Worm (Caenorhabditis elegans) whole organism, L4 larva: ENCODE data around the gene ceh-48.
"Not testable (repeated sequence)": the region's sequence is repeated elsewhere in the genome, so short reads cannot be mapped to it uniquely, and the experiment has no call there.

Source experiments
- F37D6.2 ChIP-seq: sonication (generic microtip); optimal IDR thresholded peaks from 2 replicates; lab custom pipeline; 2016; ENCODE audit warnings: mild to moderate bottlenecking, missing genetic modification characterization, missing compliant biosample characterization
- T26A8.4 ChIP-seq: fragments of 200-800 bp; sonication (Bioruptor generic); IDR thresholded peaks from 2 replicates; pipeline ENCODE4 v1.3.6; 2022; ENCODE audit warnings: missing genetic modification characterization, missing compliant biosample characterization
- Y105C5A.15 ChIP-seq: fragments of 200-800 bp; sonication (Bioruptor generic); IDR thresholded peaks from 2 replicates; pipeline ENCODE4 v1.3.6; 2022; ENCODE audit warnings: missing genetic modification characterization, missing compliant biosample characterization
- Y75B8A.6 ChIP-seq: fragments of 200-800 bp; sonication (Bioruptor generic); IDR thresholded peaks from 2 replicates; pipeline ENCODE4 v1.3.6; 2022; ENCODE audit warnings: missing genetic modification reagents, missing genetic modification characterization, missing compliant biosample characterization
- ZK337.2 ChIP-seq: fragments of 200-800 bp; sonication (Bioruptor generic); IDR thresholded peaks from 2 replicates; pipeline ENCODE4 v1.3.6; 2022; ENCODE audit warnings: missing genetic modification reagents, missing genetic modification characterization, missing compliant biosample characterization
- aha-1 ChIP-seq: fragments of 150-350 bp; peaks from one replicate; lab custom pipeline; 2014; ENCODE audit warnings: missing biosample characterization, missing genetic modification characterization
- arid-1 ChIP-seq: fragments of 200-800 bp; sonication (Bioruptor generic); conservative IDR thresholded peaks from 2 replicates; pipeline ENCODE4 v1.3.6; 2022; ENCODE audit warnings: missing genetic modification reagents, missing genetic modification characterization, missing compliant biosample characterization
- ceh-20 ChIP-seq: fragments of 200-800 bp; sonication (Bioruptor generic); IDR thresholded peaks from 2 replicates; pipeline ENCODE4 v1.3.6; 2022; ENCODE audit warnings: missing genetic modification reagents, missing genetic modification characterization, missing compliant biosample characterization
- ceh-28 ChIP-seq: fragments of 150-350 bp; optimal IDR thresholded peaks from 2 replicates; lab custom pipeline; 2014; ENCODE audit warnings: missing biosample characterization, missing genetic modification reagents, missing genetic modification characterization
- ceh-82 ChIP-seq: sonication (generic microtip); optimal IDR thresholded peaks from 2 replicates; lab custom pipeline; 2017; ENCODE audit warnings: missing biosample characterization, missing genetic modification characterization
- daf-12 ChIP-seq: fragments of 150-350 bp; optimal IDR thresholded peaks from 2 replicates; lab custom pipeline; 2014; ENCODE audit warnings: missing biosample characterization, missing genetic modification reagents, missing genetic modification characterization
- daf-16 ChIP-seq, 3 experiments: sonication (generic microtip); optimal IDR thresholded peaks; 2 replicates each; lab custom pipeline; 2016 to 2017; ENCODE audit warnings: missing genetic modification characterization in 3 of 3, missing genetic modification reagents in 3 of 3, mild to moderate bottlenecking in 2 of 3, missing compliant biosample characterization in 2 of 3, missing biosample characterization in 1 of 3, moderate library complexity in 1 of 3
- dmd-6 ChIP-seq: fragments of 200-800 bp; sonication (Bioruptor generic); IDR thresholded peaks from 2 replicates; pipeline ENCODE4 v1.3.6; 2022; ENCODE audit warnings: missing genetic modification reagents, missing genetic modification characterization, missing compliant biosample characterization
- dve-1 ChIP-seq: sonication (generic microtip); optimal IDR thresholded peaks from 2 replicates; lab custom pipeline; 2017; ENCODE audit warnings: antibody characterized with exemption, mild to moderate bottlenecking, missing genetic modification characterization, missing compliant biosample characterization; ENCODE audit not compliant: insufficient read depth
- egl-27 ChIP-seq: sonication (generic microtip); optimal IDR thresholded peaks from 3 replicates; lab custom pipeline; 2017; ENCODE audit warnings: missing biosample characterization, missing genetic modification reagents, missing genetic modification characterization
- egl-43 ChIP-seq: fragments of 200-800 bp; sonication (Bioruptor generic); IDR thresholded peaks from 2 replicates; pipeline ENCODE4 v1.3.6; 2022; ENCODE audit warnings: missing genetic modification reagents, missing genetic modification characterization, missing compliant biosample characterization
- gei-8 ChIP-seq: fragments of 200-800 bp; sonication (Bioruptor generic); optimal IDR thresholded peaks from 2 replicates; lab custom pipeline; 2018; ENCODE audit warnings: mild to moderate bottlenecking, missing genetic modification characterization, missing compliant biosample characterization
- hif-1 ChIP-seq, 2 experiments: sonication (generic microtip); optimal IDR thresholded peaks; 2 replicates each; lab custom pipeline; 2016 to 2017; ENCODE audit warnings: missing compliant biosample characterization in 2 of 2, missing genetic modification characterization in 2 of 2, missing genetic modification reagents in 2 of 2, missing genotype in 2 of 2, mild to moderate bottlenecking in 1 of 2
- hlh-11 ChIP-seq: fragments of 200-800 bp; sonication (Bioruptor generic); optimal IDR thresholded peaks from 2 replicates; lab custom pipeline; 2018; ENCODE audit warnings: mild to moderate bottlenecking, missing genetic modification characterization, missing compliant biosample characterization
- lin-39 ChIP-seq: fragments of 150-350 bp; optimal IDR thresholded peaks from 2 replicates; lab custom pipeline; 2014; ENCODE audit warnings: missing biosample characterization, missing genetic modification reagents, missing genetic modification characterization
- madf-5 ChIP-seq, 2 experiments: fragments of 200-800 bp; sonication (Bioruptor generic); IDR thresholded peaks; 2 replicates each; pipeline ENCODE4 v1.3.6; 2022; ENCODE audit warnings: missing compliant biosample characterization in 2 of 2, missing genetic modification characterization in 2 of 2
- nhr-28 ChIP-seq: fragments of 150-350 bp; optimal IDR thresholded peaks from 2 replicates; lab custom pipeline; 2014; ENCODE audit warnings: missing biosample characterization, missing genetic modification characterization
- nhr-42 ChIP-seq: fragments of 200-800 bp; sonication (Bioruptor generic); IDR thresholded peaks from 2 replicates; pipeline ENCODE4 v1.3.6; 2022; ENCODE audit warnings: missing genetic modification characterization, missing compliant biosample characterization
- nhr-6 ChIP-seq: fragments of 150-350 bp; optimal IDR thresholded peaks from 2 replicates; lab custom pipeline; 2014; ENCODE audit warnings: missing biosample characterization, missing genetic modification characterization
- nhr-76 ChIP-seq: fragments of 150-350 bp; optimal IDR thresholded peaks from 2 replicates; lab custom pipeline; 2014; ENCODE audit warnings: missing biosample characterization, missing genetic modification characterization
- php-3 ChIP-seq: fragments of 200-800 bp; sonication (Bioruptor generic); IDR thresholded peaks from 2 replicates; pipeline ENCODE4 v1.3.6; 2022; ENCODE audit warnings: missing genetic modification reagents, missing genetic modification characterization, missing compliant biosample characterization
- pqm-1 ChIP-seq: sonication (generic microtip); optimal IDR thresholded peaks from 2 replicates; lab custom pipeline; 2017; ENCODE audit warnings: missing biosample characterization, missing genetic modification characterization
- rbr-2 ChIP-seq: sonication (generic microtip); optimal IDR thresholded peaks from 2 replicates; lab custom pipeline; 2016; ENCODE audit warnings: missing genotype, missing genetic modification characterization, missing compliant biosample characterization
- skn-1 ChIP-seq: fragments of 150-350 bp; optimal IDR thresholded peaks from 2 replicates; lab custom pipeline; 2014; ENCODE audit warnings: missing biosample characterization, missing genetic modification characterization
- snpc-1.2 ChIP-seq: fragments of 200-800 bp; sonication (Bioruptor generic); IDR thresholded peaks from 2 replicates; pipeline ENCODE4 v1.3.6; 2022; ENCODE audit warnings: missing genetic modification reagents, missing genetic modification characterization, missing compliant biosample characterization
- unc-62 ChIP-seq, 3 experiments: fragments of 150-350 bp in 1 of 3; sonication (generic microtip); optimal IDR thresholded peaks in 2 of 3; peaks in 1 of 3; 1 replicate in 1 of 3; 2 replicates in 2 of 3; lab custom pipeline; 2014 to 2017; ENCODE audit warnings: missing biosample characterization in 3 of 3, missing genetic modification characterization in 3 of 3, missing genetic modification reagents in 3 of 3, missing genotype in 1 of 3
- vab-7 ChIP-seq: fragments of 200-800 bp; sonication (Bioruptor generic); IDR thresholded peaks from 2 replicates; pipeline ENCODE4 v1.3.6; 2022; ENCODE audit warnings: missing genetic modification reagents, missing genetic modification characterization, missing compliant biosample characterization
- zip-11 ChIP-seq: fragments of 200-800 bp; sonication (Bioruptor generic); IDR thresholded peaks from 2 replicates; pipeline ENCODE4 v1.3.6; 2022; ENCODE audit warnings: missing genetic modification characterization, missing compliant biosample characterization
- zip-2 ChIP-seq: fragments of 150-350 bp; optimal IDR thresholded peaks from 2 replicates; lab custom pipeline; 2014; ENCODE audit warnings: missing biosample characterization, missing genetic modification characterization

ceh-48 gene

DNA sequence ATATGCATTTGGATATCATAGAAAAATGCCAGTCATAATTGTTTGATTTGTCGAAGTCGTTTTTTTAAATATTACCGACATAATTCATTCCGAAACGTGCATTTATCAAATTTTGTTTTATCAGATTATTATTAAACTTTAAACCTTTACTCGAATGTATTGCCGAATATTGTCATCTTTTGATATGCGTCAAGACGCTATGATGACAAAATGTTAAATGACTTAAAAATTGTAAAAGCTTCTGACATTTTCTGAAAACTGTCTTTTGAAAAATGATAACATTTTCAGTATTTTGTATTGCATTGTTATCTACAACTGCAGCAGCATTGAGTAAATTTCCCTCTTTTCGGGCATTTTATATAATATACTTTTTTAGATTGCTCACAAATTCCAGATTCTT is 12.7 kb downstream of the ceh-48 start, which contains the start of gene H20E11.3:
Gene H20E11.3, plus strand, starts transcription at position 195 of the 400 bp plus-strand sequence.
- TF ChIP-seq nhr-76: no peak
- TF ChIP-seq pqm-1 (tag; lab: Kevin White, UChicago): peak; percentile 19
- peak; percentile 38 for TF ChIP-seq aha-1 (tag; lab: Kevin White, UChicago)
- no peak for TF ChIP-seq egl-27 (tag; lab: Kevin White, UChicago)
- TF ChIP-seq T26A8.4: no peak
- TF ChIP-seq dmd-6 (GFP tag; lab: Robert Waterston, UW): peak; percentile 59; the same call in 1 of the 2 replicates
- TF ChIP-seq dve-1 (tag; lab: Kevin White, UChicago): peak; percentile 4
- no peak for TF ChIP-seq daf-16 (GFP tag; optimal IDR thresholded peaks at IDR 0.05; lab: Kevin White, UChicago)
- peak; percentile 37 for TF ChIP-seq daf-16 (tag; optimal IDR thresholded peaks at IDR 0.05; lab: Kevin White, UChicago)
- TF ChIP-seq hif-1 (tag; optimal IDR thresholded peaks at IDR 0.05; lab: Kevin White, UChicago): no peak
- TF ChIP-seq madf-5 (GFP tag; IDR thresholded peaks at IDR 0.05; lab: Robert Waterston, UW): no peak

DNA sequence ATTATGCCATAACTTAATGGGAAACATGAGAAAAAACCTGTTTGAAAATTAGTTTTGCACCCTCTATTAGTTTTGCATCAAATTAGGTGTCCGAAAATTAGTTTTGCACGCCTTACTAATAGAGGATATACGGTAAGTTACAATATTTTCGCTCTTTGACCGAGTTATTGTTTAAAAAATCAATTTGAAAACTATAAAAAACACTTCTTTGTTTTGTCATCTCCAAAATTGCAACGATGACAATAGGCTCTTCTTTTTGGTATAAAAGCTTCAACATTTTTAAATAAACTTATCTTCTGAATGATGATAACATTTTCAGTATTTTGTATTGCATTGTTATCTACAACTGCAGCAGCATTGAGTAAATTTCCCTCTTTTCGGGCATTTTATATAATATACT is 15.6 kb downstream of the ceh-48 start, which contains the start of gene H20E11.2:
Gene H20E11.2, plus strand, starts transcription at position 301 of the 400 bp plus-strand sequence.
- not testable (repeated sequence) for TF ChIP-seq nhr-6; lin-39 (tag; lab: Kevin White, UChicago); egl-43
- TF ChIP-seq, all 104 proteins: peak for 0; not testable (repeated sequence) for 104

DNA sequence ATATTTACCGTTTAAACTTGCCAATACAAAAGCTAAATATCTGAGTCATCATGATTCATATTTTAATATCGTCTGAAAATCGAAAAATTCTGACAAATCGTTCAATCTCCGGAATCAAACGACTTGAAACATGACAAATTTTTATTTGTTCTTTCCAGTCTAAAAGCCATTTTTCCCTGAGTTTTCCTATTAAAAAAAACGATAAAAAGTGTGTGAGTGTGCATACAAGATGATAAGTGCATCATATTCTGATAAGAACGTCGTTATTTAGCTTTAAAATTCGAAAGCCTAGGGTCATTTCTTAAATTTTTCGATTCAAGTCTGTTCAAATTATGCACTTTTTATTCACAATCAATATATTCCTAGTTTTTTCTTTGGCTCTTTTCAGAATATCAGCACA is 18.0 kb downstream of the ceh-48 start, which contains the start of gene H20E11.1:
Gene H20E11.1, plus strand, starts transcription at position 244 of the 400 bp plus-strand sequence.
- peak in 1 of 2 experiments; percentile 70 for TF ChIP-seq unc-62 (GFP tag; optimal IDR thresholded peaks at IDR 0.05 in 1 of 2; lab: Kevin White, UChicago)
- no peak for TF ChIP-seq unc-62 (tag; optimal IDR thresholded peaks at IDR 0.05; lab: Kevin White, UChicago)
- no peak for TF ChIP-seq egl-43
- TF ChIP-seq Y75B8A.6 (GFP tag; lab: Robert Waterston, UW): no peak
- peak; percentile 81; the same call in 1 of the 2 replicates for TF ChIP-seq php-3 (GFP tag; lab: Robert Waterston, UW)
- TF ChIP-seq Y105C5A.15 (GFP tag; lab: Robert Waterston, UW): no peak
- no peak for TF ChIP-seq daf-16 (GFP tag; optimal IDR thresholded peaks at IDR 0.05; lab: Kevin White, UChicago)
- peak; percentile 30 for TF ChIP-seq daf-16 (tag; optimal IDR thresholded peaks at IDR 0.05; lab: Kevin White, UChicago)
- TF ChIP-seq ceh-20 (GFP tag; lab: Robert Waterston, UW): no peak
- peak; percentile 23 for TF ChIP-seq dve-1 (tag; lab: Kevin White, UChicago)
- no peak for TF ChIP-seq nhr-6
- no peak for TF ChIP-seq gei-8 (GFP tag; lab: Kevin White, UChicago)
- TF ChIP-seq zip-11 (GFP tag; lab: Robert Waterston, UW): no peak
- TF ChIP-seq F37D6.2: no peak
- TF ChIP-seq nhr-28 (tag; lab: Kevin White, UChicago): peak; percentile 36
- TF ChIP-seq pqm-1 (tag; lab: Kevin White, UChicago): peak; percentile 67
- TF ChIP-seq snpc-1.2 (GFP tag; lab: Robert Waterston, UW): no peak
- TF ChIP-seq dmd-6 (GFP tag; lab: Robert Waterston, UW): 0 out of 2 replicates have a peak, but pooled peaks have one; percentile 18
- TF ChIP-seq nhr-42 (GFP tag; lab: Robert Waterston, UW): no peak
- TF ChIP-seq ZK337.2 (GFP tag; lab: Robert Waterston, UW): no peak

DNA sequence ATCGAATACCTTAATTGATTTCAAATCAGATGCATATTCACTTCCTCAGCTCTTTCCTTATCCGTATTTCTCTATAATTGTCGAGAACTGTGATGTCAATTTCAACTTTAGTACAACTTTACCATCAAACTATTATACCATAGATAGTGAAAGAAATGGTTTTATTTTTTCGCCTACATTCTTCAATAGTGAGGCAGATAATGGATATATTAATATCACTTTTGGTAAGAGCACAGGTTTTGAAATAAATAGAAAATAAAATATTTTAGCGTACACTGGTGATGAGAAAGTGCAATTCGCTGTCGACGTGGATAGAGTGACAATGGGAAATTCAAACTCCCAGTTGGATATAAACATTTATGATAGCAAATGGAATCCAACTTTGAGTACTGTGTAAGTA is 20.3 kb downstream of the ceh-48 start:
- TF ChIP-seq unc-62 (GFP tag; optimal IDR thresholded peaks at IDR 0.05 in 1 of 2; lab: Kevin White, UChicago) (peak in 1 of 2 experiments; percentile 94), unc-62 (tag; optimal IDR thresholded peaks at IDR 0.05; lab: Kevin White, UChicago) (no peak), zip-2 (tag; lab: Kevin White, UChicago) (no peak)

DNA sequence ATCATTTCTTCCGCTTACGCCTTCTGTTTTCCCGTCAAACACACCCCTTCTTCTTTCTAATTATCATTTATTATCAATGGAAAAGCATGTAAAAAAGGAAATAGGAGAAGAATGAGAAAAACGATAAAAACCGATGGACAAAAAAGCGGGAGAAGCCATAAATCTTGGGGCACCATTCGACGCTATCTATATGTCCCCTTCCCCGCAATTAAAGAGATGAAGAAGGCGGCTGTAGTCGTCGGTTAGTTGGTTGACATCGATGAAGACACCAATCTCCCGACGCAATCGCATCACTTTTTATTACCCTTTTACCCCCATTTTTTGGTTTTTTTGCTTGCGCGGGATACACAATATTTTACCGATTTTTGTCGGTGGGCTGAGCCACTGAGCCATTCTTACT is 21.7 kb downstream of the ceh-48 start:
- TF ChIP-seq Y75B8A.6 (GFP tag; lab: Robert Waterston, UW) (no peak), daf-16 (GFP tag; optimal IDR thresholded peaks at IDR 0.05; lab: Kevin White, UChicago) (no peak), daf-16 (tag; optimal IDR thresholded peaks at IDR 0.05; lab: Kevin White, UChicago) (no peak), dve-1 (tag; lab: Kevin White, UChicago) (no peak), skn-1 (no peak), ceh-82 (tag; lab: Kevin White, UChicago) (no peak), lin-39 (tag; lab: Kevin White, UChicago) (no peak), ceh-28 (no peak), php-3 (GFP tag; lab: Robert Waterston, UW) (0 out of 2 replicates have a peak, but pooled peaks have one; percentile 33), vab-7 (GFP tag; lab: Robert Waterston, UW) (no peak), nhr-28 (tag; lab: Kevin White, UChicago) (peak; percentile 20), nhr-6 (no peak), arid-1 (GFP tag; lab: Robert Waterston, UW) (no peak), daf-12 (tag; lab: Kevin White, UChicago) (no peak), rbr-2 (no peak), ceh-20 (GFP tag; lab: Robert Waterston, UW) (peak; percentile 61; the same call in 1 of the 2 replicates), hlh-11 (tag; lab: Kevin White, UChicago) (peak; percentile 33)
- TF ChIP-seq, all 104 proteins: peak for 4
